Fruit fly (Drosophila melanogaster) whole organism, prepupa: Measurements from ENCODE around the gene wisp.
A peak's percentile ranks its signal among the peaks of the same experiment; 100 is the strongest.

Experiments used
- Blimp-1 ChIP-seq: fragments of 200-800 bp; sonication (Bioruptor generic); optimal IDR thresholded peaks from 3 replicates; lab custom pipeline; 2017; ENCODE audit warnings: missing biosample characterization, missing genetic modification characterization, mild to moderate bottlenecking, moderate library complexity, missing genetic modification reagents
- CG10631 ChIP-seq: fragments of 200-800 bp; sonication (Bioruptor generic); optimal IDR thresholded peaks from 2 replicates; lab custom pipeline; 2016; ENCODE audit warnings: missing biosample characterization, missing genetic modification characterization
- CG10669 ChIP-seq: fragments of 200-800 bp; sonication (Bioruptor generic); optimal IDR thresholded peaks from 3 replicates; lab custom pipeline; 2018; ENCODE audit warnings: missing biosample characterization, mild to moderate bottlenecking, missing genetic modification characterization, moderate library complexity
- CG11294 ChIP-seq: fragments of 200-800 bp; sonication (Bioruptor generic); IDR thresholded peaks from 2 replicates; pipeline ENCODE4 v1.3.6; 2022; ENCODE audit warnings: missing biosample characterization, missing genetic modification characterization
- CG11762 ChIP-seq: fragments of 200-800 bp; sonication (Bioruptor generic); optimal IDR thresholded peaks from 3 replicates; lab custom pipeline; 2016; ENCODE audit warnings: missing biosample characterization, missing genetic modification characterization; ENCODE audit not compliant: insufficient read depth
- CG11902 ChIP-seq: fragments of 200-800 bp; sonication (Bioruptor generic); optimal IDR thresholded peaks from 3 replicates; lab custom pipeline; 2016; ENCODE audit warnings: missing biosample characterization, missing genetic modification characterization
- CG15336 ChIP-seq: fragments of 200-800 bp; sonication (Bioruptor generic); IDR thresholded peaks from 2 replicates; pipeline ENCODE4 v1.3.6; 2022; ENCODE audit warnings: missing biosample characterization, missing genetic modification characterization
- CG1621 ChIP-seq: fragments of 200-800 bp; sonication (Bioruptor generic); optimal IDR thresholded peaks from 3 replicates; lab custom pipeline; 2018; ENCODE audit warnings: missing biosample characterization, mild to moderate bottlenecking, missing genetic modification characterization
- CG16779 ChIP-seq: fragments of 200-800 bp; sonication (Bioruptor generic); optimal IDR thresholded peaks from 3 replicates; lab custom pipeline; 2017; ENCODE audit warnings: missing biosample characterization, mild to moderate bottlenecking, missing genetic modification characterization
- CG3032 ChIP-seq: fragments of 200-800 bp; optimal IDR thresholded peaks from 2 replicates; lab custom pipeline; 2019; ENCODE audit warnings: missing biosample characterization, mild to moderate bottlenecking, missing genetic modification characterization, moderate library complexity
- CG31627 ChIP-seq: fragments of 200-800 bp; sonication (Bioruptor generic); optimal IDR thresholded peaks from 3 replicates; lab custom pipeline; 2016; ENCODE audit warnings: missing biosample characterization, missing genetic modification characterization
- CG32006 ChIP-seq: fragments of 200-800 bp; sonication (Bioruptor generic); optimal IDR thresholded peaks from 3 replicates; lab custom pipeline; 2017; ENCODE audit warnings: missing biosample characterization, mild to moderate bottlenecking, missing genetic modification characterization
- CG3919 ChIP-seq: fragments of 200-800 bp; sonication (Bioruptor generic); optimal IDR thresholded peaks from 3 replicates; lab custom pipeline; 2016; ENCODE audit warnings: missing biosample characterization, missing genetic modification characterization
- CG6163 ChIP-seq: fragments of 200-800 bp; sonication (Bioruptor generic); IDR thresholded peaks from 3 replicates; pipeline ENCODE4 v1.3.6; 2022; ENCODE audit warnings: missing biosample characterization, missing genetic modification characterization
- CG6276 ChIP-seq: fragments of 200-800 bp; sonication (Bioruptor generic); optimal IDR thresholded peaks from 2 replicates; lab custom pipeline; 2017; ENCODE audit warnings: missing biosample characterization, mild to moderate bottlenecking, missing genetic modification characterization
- CG6854 ChIP-seq: fragments of 200-800 bp; sonication (Bioruptor generic); optimal IDR thresholded peaks from 2 replicates; lab custom pipeline; 2017; ENCODE audit warnings: missing biosample characterization, mild to moderate bottlenecking, missing genetic modification characterization
- CG8119 ChIP-seq: fragments of 200-800 bp; sonication (Bioruptor generic); IDR thresholded peaks from 3 replicates; pipeline ENCODE4 v1.3.6; 2022; ENCODE audit warnings: missing biosample characterization, missing genetic modification characterization
- CG8632 ChIP-seq: fragments of 200-800 bp; sonication (Bioruptor generic); optimal IDR thresholded peaks from 3 replicates; lab custom pipeline; 2016; ENCODE audit warnings: missing biosample characterization, missing genetic modification characterization
- CG9139 ChIP-seq: fragments of 200-800 bp; sonication (Bioruptor generic); optimal IDR thresholded peaks from 3 replicates; lab custom pipeline; 2017; ENCODE audit warnings: missing biosample characterization, mild to moderate bottlenecking, missing genetic modification characterization
- Eip75B ChIP-seq: fragments of 200-800 bp; sonication (Bioruptor generic); optimal IDR thresholded peaks from 3 replicates; lab custom pipeline; 2016; ENCODE audit warnings: missing biosample characterization, missing genetic modification characterization
- Eip78C ChIP-seq: fragments of 200-800 bp; sonication (Bioruptor generic); peaks from one replicate; lab custom pipeline; 2016; ENCODE audit warnings: missing biosample characterization, missing genetic modification characterization
- Eip93F ChIP-seq: fragments of 200-800 bp; sonication (Bioruptor generic); optimal IDR thresholded peaks from 2 replicates; lab custom pipeline; 2016; ENCODE audit warnings: missing biosample characterization, mild to moderate bottlenecking, missing genetic modification characterization
- Ets21C ChIP-seq: fragments of 200-800 bp; sonication (Bioruptor generic); optimal IDR thresholded peaks from 3 replicates; lab custom pipeline; 2016; ENCODE audit warnings: missing biosample characterization, missing genetic modification characterization
- Hr39 ChIP-seq: fragments of 200-800 bp; sonication (Bioruptor generic); optimal IDR thresholded peaks from 2 replicates; lab custom pipeline; 2016; ENCODE audit warnings: missing biosample characterization, missing genetic modification characterization
- Hr4 ChIP-seq: fragments of 200-800 bp; sonication (Bioruptor generic); optimal IDR thresholded peaks from 3 replicates; lab custom pipeline; 2016; ENCODE audit warnings: missing biosample characterization, missing genetic modification characterization
- Lpt ChIP-seq: fragments of 200-800 bp; sonication (Bioruptor generic); optimal IDR thresholded peaks from 3 replicates; lab custom pipeline; 2016; ENCODE audit warnings: missing biosample characterization, missing genetic modification characterization
- Met ChIP-seq: fragments of 200-800 bp; sonication (Bioruptor generic); optimal IDR thresholded peaks from 3 replicates; lab custom pipeline; 2016; ENCODE audit warnings: missing biosample characterization, missing genetic modification characterization
- OdsH ChIP-seq: fragments of 200-800 bp; sonication (Bioruptor generic); optimal IDR thresholded peaks from 3 replicates; lab custom pipeline; 2016; ENCODE audit warnings: missing biosample characterization, missing genetic modification characterization
- Smox ChIP-seq: fragments of 200-800 bp; sonication (Bioruptor generic); optimal IDR thresholded peaks from 3 replicates; lab custom pipeline; 2016; ENCODE audit warnings: missing biosample characterization, missing genetic modification characterization
- Sox102F ChIP-seq: fragments of 200-800 bp; sonication (Bioruptor generic); optimal IDR thresholded peaks from 2 replicates; lab custom pipeline; 2016; ENCODE audit warnings: missing biosample characterization, mild to moderate bottlenecking, missing genetic modification characterization
- Sox14 ChIP-seq: fragments of 200-800 bp; sonication (Bioruptor generic); optimal IDR thresholded peaks from 3 replicates; lab custom pipeline; 2016; ENCODE audit warnings: missing biosample characterization, missing genetic modification characterization
- Sox15 ChIP-seq: fragments of 200-800 bp; sonication (Bioruptor generic); optimal IDR thresholded peaks from 3 replicates; lab custom pipeline; 2016; ENCODE audit warnings: missing biosample characterization, missing genetic modification characterization
- achi ChIP-seq: fragments of 200-800 bp; sonication (Bioruptor generic); optimal IDR thresholded peaks from 3 replicates; lab custom pipeline; 2016; ENCODE audit warnings: missing biosample characterization, missing genetic modification characterization
- acj6 ChIP-seq: fragments of 200-800 bp; sonication (Bioruptor generic); optimal IDR thresholded peaks from 3 replicates; lab custom pipeline; 2016; ENCODE audit warnings: missing biosample characterization, missing genetic modification characterization
- cyc ChIP-seq: fragments of 200-800 bp; sonication (Bioruptor generic); optimal IDR thresholded peaks from 3 replicates; lab custom pipeline; 2016; ENCODE audit warnings: missing biosample characterization, missing genetic modification characterization
- dac ChIP-seq: fragments of 200-800 bp; sonication (Bioruptor generic); optimal IDR thresholded peaks from 2 replicates; lab custom pipeline; 2017; ENCODE audit warnings: missing biosample characterization, mild to moderate bottlenecking, missing genetic modification characterization
- esn ChIP-seq: fragments of 200-800 bp; sonication (Bioruptor generic); optimal IDR thresholded peaks from 2 replicates; lab custom pipeline; 2016; ENCODE audit warnings: missing biosample characterization, mild to moderate bottlenecking, missing genetic modification characterization, moderate library complexity
- fd59A ChIP-seq: fragments of 200-800 bp; sonication (Bioruptor generic); optimal IDR thresholded peaks from 2 replicates; lab custom pipeline; 2017; ENCODE audit warnings: missing biosample characterization, mild to moderate bottlenecking, missing genetic modification characterization, missing genetic modification reagents
- fkh ChIP-seq: fragments of 200-800 bp; sonication (Bioruptor generic); optimal IDR thresholded peaks from 3 replicates; lab custom pipeline; 2017; ENCODE audit warnings: missing biosample characterization, mild to moderate bottlenecking, missing genetic modification characterization, moderate library complexity
- lz ChIP-seq: fragments of 200-800 bp; sonication (Bioruptor generic); optimal IDR thresholded peaks from 3 replicates; lab custom pipeline; 2016; ENCODE audit warnings: missing biosample characterization, missing genetic modification characterization
- pdm3 ChIP-seq: fragments of 200-800 bp; sonication (Bioruptor generic); optimal IDR thresholded peaks from 3 replicates; lab custom pipeline; 2016; ENCODE audit warnings: missing biosample characterization, missing genetic modification characterization
- salr ChIP-seq, 2 experiments: fragments of 200-800 bp; sonication (Bioruptor generic); optimal IDR thresholded peaks; 3 replicates each; lab custom pipeline; 2016 to 2018; ENCODE audit warnings: missing biosample characterization in 2 of 2, missing genetic modification characterization in 2 of 2, mild to moderate bottlenecking in 1 of 2
- spab ChIP-seq: fragments of 200-800 bp; sonication (Bioruptor generic); optimal IDR thresholded peaks from 2 replicates; lab custom pipeline; 2017; ENCODE audit warnings: missing biosample characterization, mild to moderate bottlenecking, missing genetic modification characterization, missing genetic modification reagents
- ss ChIP-seq, 2 experiments: fragments of 200-800 bp; sonication (Bioruptor generic); optimal IDR thresholded peaks; 2 replicates in 1 of 2; 3 replicates in 1 of 2; lab custom pipeline; 2017 to 2018; ENCODE audit warnings: mild to moderate bottlenecking in 2 of 2, missing biosample characterization in 2 of 2, missing genetic modification characterization in 2 of 2, moderate library complexity in 1 of 2
- svp ChIP-seq: fragments of 200-800 bp; sonication (Bioruptor generic); peaks from one replicate; lab custom pipeline; 2016; ENCODE audit warnings: missing biosample characterization, missing genetic modification characterization
- topi ChIP-seq: fragments of 200-800 bp; sonication (Bioruptor generic); optimal IDR thresholded peaks from 3 replicates; lab custom pipeline; 2016; ENCODE audit warnings: missing biosample characterization, missing genetic modification characterization
- vri ChIP-seq: fragments of 200-800 bp; sonication (Bioruptor generic); optimal IDR thresholded peaks from 3 replicates; lab custom pipeline; 2016; ENCODE audit warnings: missing biosample characterization, mild to moderate bottlenecking, missing genetic modification characterization

wisp gene

dm6 chrX:11885356-11885755, 8.4 kb upstream of the wisp start:
- TF ChIP-seq CG15336 (peak; percentile 31; the same call in 1 of the 2 replicates), spab (GFP tag; lab: Kevin White, UChicago) (no peak), fkh (GFP tag; lab: Kevin White, UChicago) (no peak), CG8119 (peak; percentile 43; the same call in 1 of the 3 replicates), lz (GFP tag; lab: Kevin White, UChicago) (no peak), Sox102F (GFP tag; lab: Kevin White, UChicago) (no peak), Eip78C (peak; percentile 21), CG32006 (peak; percentile 52), CG6854 (GFP tag; lab: Kevin White, UChicago) (no peak), Hr4 (GFP tag; lab: Kevin White, UChicago) (peak; percentile 22), CG11294 (GFP tag; lab: Robert Waterston, UW) (no peak), achi (GFP tag; lab: Kevin White, UChicago) (no peak), fd59A (GFP tag; lab: Kevin White, UChicago) (no peak)

dm6 chrX:11886976-11887375, 6.8 kb upstream of the wisp start, which contains the start of the genes CG10353 and SelG:
TSS of gene CG10353 (minus strand) at chrX:11887162.
TSS of gene SelG (plus strand) at chrX:11887284.
- TF ChIP-seq Sox15 (GFP tag; lab: Kevin White, UChicago) (no peak), CG3032 (tag; lab: Kevin White, UChicago) (no peak), CG6163 (GFP tag; lab: Robert Waterston, UW) (no peak), CG6276 (GFP tag; lab: Kevin White, UChicago) (no peak), Eip75B (GFP tag; lab: Kevin White, UChicago) (peak; percentile 29), CG10669 (GFP tag; lab: Kevin White, UChicago) (no peak), topi (peak; percentile 37), acj6 (no peak), CG9139 (no peak), CG16779 (tag; lab: Kevin White, UChicago) (no peak), CG8632 (GFP tag; lab: Kevin White, UChicago) (no peak), Blimp-1 (no peak), salr (GFP tag; optimal IDR thresholded peaks at IDR 0.05; lab: Kevin White, UChicago) (no peak), Ets21C (GFP tag; lab: Kevin White, UChicago) (peak; percentile 25), Met (GFP tag; lab: Kevin White, UChicago) (peak; percentile 27), CG31627 (GFP tag; lab: Kevin White, UChicago) (peak; percentile 31), Smox (GFP tag; lab: Kevin White, UChicago) (no peak), CG3919 (GFP tag; lab: Kevin White, UChicago) (peak; percentile 34), Eip93F (GFP tag; lab: Kevin White, UChicago) (no peak), dac (GFP tag; lab: Kevin White, UChicago) (no peak), CG1621 (tag; lab: Kevin White, UChicago) (peak; percentile 71), svp (GFP tag; lab: Kevin White, UChicago) (peak; percentile 67), lz (GFP tag; lab: Kevin White, UChicago) (peak; percentile 31), cyc (GFP tag; lab: Kevin White, UChicago) (peak; percentile 40), Lpt (GFP tag; lab: Kevin White, UChicago) (no peak), vri (no peak), CG11902 (GFP tag; lab: Kevin White, UChicago) (no peak), CG10631 (GFP tag; lab: Kevin White, UChicago) (no peak), Hr39 (GFP tag; lab: Kevin White, UChicago) (peak; percentile 25), Eip78C (peak; percentile 70), ss (GFP tag; optimal IDR thresholded peaks at IDR 0.05; lab: Kevin White, UChicago) (peak in 1 of 2 experiments; percentile 6), CG6854 (GFP tag; lab: Kevin White, UChicago) (peak; percentile 14), Sox14 (GFP tag; lab: Kevin White, UChicago) (peak; percentile 28), CG11762 (GFP tag; lab: Kevin White, UChicago) (no peak), fkh (GFP tag; lab: Kevin White, UChicago) (peak; percentile 50), OdsH (GFP tag; lab: Kevin White, UChicago) (no peak), CG11294 (GFP tag; lab: Robert Waterston, UW) (no peak), esn (GFP tag; lab: Kevin White, UChicago) (peak; percentile 50), pdm3 (GFP tag; lab: Kevin White, UChicago) (no peak)
